Worm (Caenorhabditis elegans): ENCODE measurements around the gene aos-1.
A peak's percentile ranks its signal among the peaks of the same experiment; 100 is the strongest.

aos-1 gene

ce11 chrV:10081636-10082035, 48.5 kb downstream of the aos-1 start, which contains the start of gene nhr-205:
nhr-205 (minus strand) TSS chrV:10081776.
- TF ChIP-seq nhr-85 (tag) = no peak
- no peak for TF ChIP-seq efl-3 (GFP tag; optimal IDR thresholded peaks at IDR 0.05)
- TF ChIP-seq egl-27 (tag; optimal IDR thresholded peaks at IDR 0.05) = no peak
- TF ChIP-seq nhr-20 (tag; optimal IDR thresholded peaks at IDR 0.05) = peak; percentile 12
- no peak for TF ChIP-seq fkh-10 (GFP tag; optimal IDR thresholded peaks at IDR 0.05)
- TF ChIP-seq jun-1 (tag; optimal IDR thresholded peaks at IDR 0.05) = no peak
- peak in 1 of 6 experiments; percentile 2 for TF ChIP-seq elt-3 (tag; optimal IDR thresholded peaks at IDR 0.05)
- TF ChIP-seq nhr-19 (GFP tag; conservative IDR thresholded peaks at IDR 0.05) = no peak
- TF ChIP-seq efl-1 (optimal IDR thresholded peaks at IDR 0.05) = no peak
- peak in 1 of 2 experiments; percentile 51 for TF ChIP-seq efl-1 (GFP tag; optimal IDR thresholded peaks at IDR 0.05 in 1 of 2)
- no peak for TF ChIP-seq xbp-1 (tag; optimal IDR thresholded peaks at IDR 0.05)
- no peak for TF ChIP-seq C34B4.2 (tag; optimal IDR thresholded peaks at IDR 0.05)
- no peak for TF ChIP-seq pax-3 (tag; optimal IDR thresholded peaks at IDR 0.05)
- no peak for TF ChIP-seq nhr-90 (tag; optimal IDR thresholded peaks at IDR 0.05; ENCODE audit: poor library complexity)
- TF ChIP-seq rnt-1 (tag; optimal IDR thresholded peaks at IDR 0.05) = no peak
- TF ChIP-seq hlh-4 (tag; optimal IDR thresholded peaks at IDR 0.05) = no peak
- peak; percentile 12 for TF ChIP-seq nhr-77 (tag; optimal IDR thresholded peaks at IDR 0.05)
- no peak for TF ChIP-seq F16B12.6 (tag; optimal IDR thresholded peaks at IDR 0.05)
- TF ChIP-seq C16A3.4 (tag; optimal IDR thresholded peaks at IDR 0.05) = no peak
- TF ChIP-seq zag-1 (tag; optimal IDR thresholded peaks at IDR 0.05) = no peak

- no peak for TF ChIP-seq nhr-28 (tag; optimal IDR thresholded peaks at IDR 0.05)
- no peak for TF ChIP-seq ztf-4 (tag; optimal IDR thresholded peaks at IDR 0.05)
- no peak for TF ChIP-seq tlp-1 (tag; optimal IDR thresholded peaks at IDR 0.05)
- no peak for TF ChIP-seq elt-2 (tag; optimal IDR thresholded peaks at IDR 0.05)
- TF ChIP-seq Y116A8C.19 (tag; optimal IDR thresholded peaks at IDR 0.05; ENCODE audit: borderline replicate concordance) = no peak
- no peak for TF ChIP-seq aha-1 (tag; optimal IDR thresholded peaks at IDR 0.05)
- TF ChIP-seq skn-1 (tag; optimal IDR thresholded peaks at IDR 0.05) = no peak
- TF ChIP-seq nhr-84 (tag; optimal IDR thresholded peaks at IDR 0.05) = no peak
- no peak for TF ChIP-seq aly-2 (tag; optimal IDR thresholded peaks at IDR 0.05)
Measured at ce11 chrV:10080905-10081304, 49.2 kb downstream of the aos-1 start.

DNA sequence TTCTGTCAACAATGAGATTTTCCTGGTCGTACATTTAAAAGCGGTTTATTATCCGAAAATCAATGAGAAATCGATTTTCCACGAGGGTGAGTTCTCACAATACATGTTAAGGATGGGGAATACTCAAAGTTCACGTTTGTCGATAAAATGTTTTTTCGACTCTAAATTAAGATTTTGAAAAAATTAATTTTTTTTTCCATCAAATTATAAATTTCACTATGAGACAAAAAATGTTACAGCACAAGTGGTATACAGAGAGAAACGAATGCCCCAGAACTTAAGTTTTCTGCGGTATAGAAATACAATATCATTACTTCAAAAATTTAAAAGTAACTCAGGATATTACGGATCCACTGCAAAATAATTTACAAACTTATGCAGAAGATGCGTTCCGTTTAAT, 51.9 kb downstream of the aos-1 start, which contains the start of gene R04B5.1:
R04B5.1 (minus strand) TSS at position 101 of the 400 bp plus-strand sequence.
- no peak for TF ChIP-seq lin-39 (tag; optimal IDR thresholded peaks at IDR 0.05)
- TF ChIP-seq mep-1 (tag; optimal IDR thresholded peaks at IDR 0.05) = no peak
- TF ChIP-seq pag-3 (tag; optimal IDR thresholded peaks at IDR 0.05; ENCODE audit: borderline replicate concordance, insufficient read depth) = no peak
- TF ChIP-seq nhr-76 (tag; optimal IDR thresholded peaks at IDR 0.05) = no peak
- no peak for TF ChIP-seq elt-3 (tag; optimal IDR thresholded peaks at IDR 0.05)
- no peak for TF ChIP-seq pax-3 (tag; optimal IDR thresholded peaks at IDR 0.05)

Data from whole organism, L1 larva.